Worm (Caenorhabditis elegans): Measurements from ENCODE around the gene R05D8.7.

ce11 chrV:2720763-2721162 lies 42.2 kb downstream of the R05D8.7 start, which contains the start of gene srt-27:
- TF ChIP-seq nhr-237 (tag; optimal IDR thresholded peaks at IDR 0.05) (no peak), ceh-16 (tag; optimal IDR thresholded peaks at IDR 0.05) (no peak), aly-2 (tag; optimal IDR thresholded peaks at IDR 0.05) (no peak), nhr-23 (tag; optimal IDR thresholded peaks at IDR 0.05) (no peak), sea-2 (GFP tag; optimal IDR thresholded peaks at IDR 0.05) (no peak)
